Fruit fly (Drosophila melanogaster) whole organism, embryonic: ENCODE results near the gene lqf.

Experiments used
- Atf6 ChIP-seq: fragments of 200-800 bp; sonication (Bioruptor generic); IDR thresholded peaks from 2 replicates; pipeline ENCODE4 v1.3.6; 2022; ENCODE audit warnings: missing biosample characterization, missing genetic modification characterization
- B-H1 ChIP-seq: fragments of 200-800 bp; sonication (Bioruptor generic); IDR thresholded peaks from 3 replicates; pipeline ENCODE4 v1.3.6; 2022; ENCODE audit warnings: missing biosample characterization, missing genetic modification characterization
- BEAF-32 ChIP-seq: fragments of 200-800 bp; sonication (Bioruptor generic); optimal IDR thresholded peaks from 3 replicates; lab custom pipeline; 2017; ENCODE audit warnings: missing biosample characterization, missing genetic modification characterization, mild to moderate bottlenecking, moderate library complexity, missing genetic modification reagents
- Bgb ChIP-seq: fragments of 200-800 bp; sonication (Bioruptor generic); IDR thresholded peaks from 2 replicates; pipeline ENCODE4 v1.3.6; 2022; ENCODE audit warnings: missing biosample characterization, missing genetic modification characterization; ENCODE audit not compliant: partially characterized antibody
- Bteb2 ChIP-seq: fragments of 200-800 bp; sonication (Bioruptor generic); optimal IDR thresholded peaks from 2 replicates; lab custom pipeline; 2016; ENCODE audit warnings: missing biosample characterization, missing genetic modification characterization
- CG1024 ChIP-seq: fragments of 200-800 bp; sonication (Bioruptor generic); IDR thresholded peaks from 2 replicates; pipeline ENCODE4 v1.3.6; 2022; ENCODE audit warnings: missing biosample characterization, missing genetic modification characterization
- CG13287 ChIP-seq: fragments of 200-800 bp; sonication (Bioruptor generic); IDR thresholded peaks from 2 replicates; pipeline ENCODE4 v1.3.6; 2022; ENCODE audit warnings: missing biosample characterization, missing genetic modification characterization; ENCODE audit not compliant: partially characterized antibody
- CG14014 ChIP-seq: fragments of 200-800 bp; sonication (Bioruptor generic); IDR thresholded peaks from 2 replicates; pipeline ENCODE4 v1.3.6; 2022; ENCODE audit warnings: missing biosample characterization, missing genetic modification characterization
- CG1529 ChIP-seq: fragments of 200-800 bp; sonication (Bioruptor generic); optimal IDR thresholded peaks from 3 replicates; lab custom pipeline; 2018; ENCODE audit warnings: missing biosample characterization, missing genetic modification characterization
- CG1602 ChIP-seq: fragments of 200-800 bp; sonication (Bioruptor generic); optimal IDR thresholded peaks from 3 replicates; lab custom pipeline; 2016; ENCODE audit warnings: missing biosample characterization, missing genetic modification characterization
- CG16779 ChIP-seq: fragments of 200-800 bp; sonication (Bioruptor generic); IDR thresholded peaks from 2 replicates; pipeline ENCODE4 v1.3.6; 2022; ENCODE audit warnings: missing biosample characterization, missing genetic modification characterization
- CG2116 ChIP-seq: fragments of 200-800 bp; sonication (Bioruptor generic); optimal IDR thresholded peaks from 3 replicates; lab custom pipeline; 2018; ENCODE audit warnings: missing biosample characterization, mild to moderate bottlenecking, missing genetic modification characterization
- CG2120 ChIP-seq: fragments of 200-800 bp; sonication (Bioruptor generic); optimal IDR thresholded peaks from 3 replicates; lab custom pipeline; 2016; ENCODE audit warnings: missing biosample characterization, missing genetic modification characterization
- CG3163 ChIP-seq: fragments of 200-800 bp; sonication (Bioruptor generic); optimal IDR thresholded peaks from 3 replicates; lab custom pipeline; 2016; ENCODE audit warnings: missing biosample characterization, missing genetic modification characterization
- CG3995 ChIP-seq: fragments of 200-800 bp; sonication (Bioruptor generic); optimal IDR thresholded peaks from 3 replicates; lab custom pipeline; 2016; ENCODE audit warnings: missing biosample characterization, missing genetic modification characterization
- CG4282 ChIP-seq: fragments of 200-800 bp; sonication (Bioruptor generic); optimal IDR thresholded peaks from 2 replicates; lab custom pipeline; 2016; ENCODE audit warnings: missing biosample characterization, missing genetic modification characterization
- CG4328 ChIP-seq: fragments of 200-800 bp; sonication (Bioruptor generic); optimal IDR thresholded peaks from 3 replicates; lab custom pipeline; 2017; ENCODE audit warnings: missing biosample characterization, missing genetic modification reagents, missing genetic modification characterization
- CG4424 ChIP-seq: fragments of 200-800 bp; sonication (Bioruptor generic); optimal IDR thresholded peaks from 3 replicates; lab custom pipeline; 2016; ENCODE audit warnings: missing biosample characterization, missing genetic modification characterization
- CG4707 ChIP-seq: fragments of 200-800 bp; sonication (Bioruptor generic); optimal IDR thresholded peaks from 2 replicates; lab custom pipeline; 2018; ENCODE audit warnings: missing biosample characterization, mild to moderate bottlenecking, missing genetic modification characterization, moderate library complexity
- CG6791 ChIP-seq: fragments of 200-800 bp; sonication (Bioruptor generic); IDR thresholded peaks from 3 replicates; pipeline ENCODE4 v1.3.6; 2022; ENCODE audit warnings: missing biosample characterization, missing genetic modification characterization; ENCODE audit not compliant: partially characterized antibody
- CG7987 ChIP-seq: fragments of 200-800 bp; sonication (Bioruptor generic); optimal IDR thresholded peaks from 2 replicates; lab custom pipeline; 2018; ENCODE audit warnings: missing biosample characterization, mild to moderate bottlenecking, missing genetic modification characterization, moderate library complexity
- CG8944 ChIP-seq: fragments of 200-800 bp; sonication (Bioruptor generic); optimal IDR thresholded peaks from 3 replicates; lab custom pipeline; 2016; ENCODE audit warnings: missing biosample characterization, missing genetic modification characterization
- CoRest ChIP-seq: fragments of 200-800 bp; sonication (Bioruptor generic); optimal IDR thresholded peaks from 3 replicates; lab custom pipeline; 2018; ENCODE audit warnings: missing biosample characterization, mild to moderate bottlenecking, missing genetic modification characterization, moderate library complexity
- Dip2 ChIP-seq: fragments of 200-800 bp; sonication (Bioruptor generic); IDR thresholded peaks from 2 replicates; pipeline ENCODE4 v1.3.6; 2022; ENCODE audit warnings: missing biosample characterization, missing genetic modification characterization
- Doc2 ChIP-seq: fragments of 200-800 bp; sonication (Bioruptor generic); IDR thresholded peaks from 2 replicates; pipeline ENCODE4 v1.3.6; 2022; ENCODE audit warnings: missing biosample characterization, missing genetic modification characterization
- Hey ChIP-seq: fragments of 200-800 bp; sonication (Bioruptor generic); optimal IDR thresholded peaks from 3 replicates; lab custom pipeline; 2018; ENCODE audit warnings: missing biosample characterization, mild to moderate bottlenecking, missing genetic modification characterization
- Hr3 ChIP-seq: fragments of 200-800 bp; sonication (Bioruptor generic); optimal IDR thresholded peaks from 3 replicates; lab custom pipeline; 2016; ENCODE audit warnings: missing biosample characterization, missing genetic modification characterization
- Lim3 ChIP-seq: fragments of 200-800 bp; sonication (Bioruptor generic); IDR thresholded peaks from 2 replicates; pipeline ENCODE4 v1.3.6; 2022; ENCODE audit warnings: missing biosample characterization, missing genetic modification characterization
- Mes4 ChIP-seq: fragments of 200-800 bp; sonication (Bioruptor generic); optimal IDR thresholded peaks from 2 replicates; lab custom pipeline; 2016; ENCODE audit warnings: missing biosample characterization, missing genetic modification characterization
- Mrtf ChIP-seq: fragments of 200-800 bp; sonication (Bioruptor generic); IDR thresholded peaks from 3 replicates; pipeline ENCODE4 v1.3.6; 2022; ENCODE audit warnings: missing biosample characterization, missing genetic modification characterization
- Nf-YC ChIP-seq: fragments of 200-800 bp; optimal IDR thresholded peaks from 3 replicates; lab custom pipeline; 2019; ENCODE audit warnings: missing biosample characterization, mild to moderate bottlenecking, missing genetic modification characterization, moderate library complexity
- Oaz ChIP-seq: fragments of 200-800 bp; sonication (Bioruptor generic); IDR thresholded peaks from 2 replicates; pipeline ENCODE4 v1.3.6; 2022; ENCODE audit warnings: missing biosample characterization, missing genetic modification characterization
- Ssrp ChIP-seq: fragments of 200-800 bp; sonication (Bioruptor generic); optimal IDR thresholded peaks from 2 replicates; lab custom pipeline; 2018; ENCODE audit warnings: missing biosample characterization, mild to moderate bottlenecking, missing genetic modification characterization, moderate library complexity
- ab ChIP-seq: fragments of 200-800 bp; sonication (Bioruptor generic); optimal IDR thresholded peaks from 2 replicates; lab custom pipeline; 2016; ENCODE audit warnings: missing biosample characterization, missing genetic modification characterization
- bcd ChIP-seq: fragments of 200-800 bp; sonication (Bioruptor generic); optimal IDR thresholded peaks from 2 replicates; lab custom pipeline; 2017; ENCODE audit warnings: missing biosample characterization, mild to moderate bottlenecking, missing genetic modification characterization
- bigmax ChIP-seq: fragments of 200-800 bp; sonication (Bioruptor generic); optimal IDR thresholded peaks from 2 replicates; lab custom pipeline; 2018; ENCODE audit warnings: missing biosample characterization, mild to moderate bottlenecking, missing genetic modification characterization
- bowl ChIP-seq: fragments of 200-800 bp; sonication (Bioruptor generic); IDR thresholded peaks from 2 replicates; pipeline ENCODE4 v1.3.6; 2022; ENCODE audit warnings: missing biosample characterization, missing genetic modification characterization
- ci ChIP-seq: fragments of 200-800 bp; sonication (Bioruptor generic); IDR thresholded peaks from 3 replicates; pipeline ENCODE4 v1.3.6; 2022; ENCODE audit warnings: missing biosample characterization, missing genetic modification characterization
- gem ChIP-seq: fragments of 200-800 bp; sonication (Bioruptor generic); optimal IDR thresholded peaks from 2 replicates; lab custom pipeline; 2019; ENCODE audit warnings: missing biosample characterization, mild to moderate bottlenecking, missing genetic modification characterization, moderate library complexity
- maf-S ChIP-seq: fragments of 200-800 bp; sonication (Bioruptor generic); optimal IDR thresholded peaks from 2 replicates; lab custom pipeline; 2016; ENCODE audit warnings: missing biosample characterization, missing genetic modification characterization
- nau ChIP-seq: fragments of 200-800 bp; sonication (Bioruptor generic); optimal IDR thresholded peaks from 3 replicates; lab custom pipeline; 2017; ENCODE audit warnings: missing biosample characterization, mild to moderate bottlenecking, missing genetic modification characterization, missing genetic modification reagents
- nmo ChIP-seq: fragments of 200-800 bp; sonication (Bioruptor generic); optimal IDR thresholded peaks from 2 replicates; lab custom pipeline; 2018; ENCODE audit warnings: missing biosample characterization, mild to moderate bottlenecking, missing genetic modification characterization, moderate library complexity
- phol ChIP-seq: fragments of 200-800 bp; sonication (Bioruptor generic); optimal IDR thresholded peaks from 3 replicates; lab custom pipeline; 2018; ENCODE audit warnings: missing biosample characterization, mild to moderate bottlenecking, missing genetic modification characterization, moderate library complexity
- sd ChIP-seq: fragments of 200-800 bp; sonication (Bioruptor generic); optimal IDR thresholded peaks from 3 replicates; lab custom pipeline; 2018; ENCODE audit warnings: missing biosample characterization, mild to moderate bottlenecking, missing genetic modification characterization, moderate library complexity
- sisA ChIP-seq: fragments of 200-800 bp; sonication (Bioruptor generic); IDR thresholded peaks from 2 replicates; pipeline ENCODE4 v1.3.6; 2022; ENCODE audit warnings: missing biosample characterization, missing genetic modification characterization
- so ChIP-seq: fragments of 200-800 bp; sonication (Bioruptor generic); IDR thresholded peaks from 3 replicates; pipeline ENCODE4 v1.3.6; 2022; ENCODE audit warnings: missing biosample characterization, missing genetic modification characterization
- tin ChIP-seq: fragments of 200-800 bp; sonication (Bioruptor generic); optimal IDR thresholded peaks from 3 replicates; lab custom pipeline; 2016; ENCODE audit warnings: missing biosample characterization, missing genetic modification characterization
- wek ChIP-seq: fragments of 200-800 bp; sonication (Bioruptor generic); optimal IDR thresholded peaks from 3 replicates; lab custom pipeline; 2018; ENCODE audit warnings: missing biosample characterization, mild to moderate bottlenecking, missing genetic modification characterization, moderate library complexity
- zf30C ChIP-seq: fragments of 200-800 bp; sonication (Bioruptor generic); optimal IDR thresholded peaks from 3 replicates; lab custom pipeline; 2018; ENCODE audit warnings: missing biosample characterization, mild to moderate bottlenecking, missing genetic modification characterization

lqf gene

dm6 chr3L:7510414-7511384 lies 17.9 kb upstream of the lqf start, which contains the start of gene CG7546 (continued):
- TF ChIP-seq CG6791 (GFP tag; lab: Robert Waterston, UW): no peak
- TF ChIP-seq CG8944: no peak
- no peak for TF ChIP-seq CG4707 (GFP tag; lab: Kevin White, UChicago)
- no peak for TF ChIP-seq nau (GFP tag; lab: Kevin White, UChicago)
- TF ChIP-seq ci (GFP tag; lab: Robert Waterston, UW): 0 out of 3 replicates have a peak, but pooled peaks have one; percentile 21
- no peak for TF ChIP-seq CG7987 (GFP tag; lab: Kevin White, UChicago)
- peak; percentile 12 for TF ChIP-seq CG4424 (GFP tag; lab: Kevin White, UChicago)
- TF ChIP-seq phol: peak; percentile 91
- TF ChIP-seq sisA (GFP tag; lab: Robert Waterston, UW): 0 out of 2 replicates have a peak, but pooled peaks have one; percentile 39
- no peak for TF ChIP-seq CG16779 (GFP tag; lab: Robert Waterston, UW)
- TF ChIP-seq Oaz (GFP tag; lab: Robert Waterston, UW): no peak
- TF ChIP-seq Ssrp (tag; lab: Kevin White, UChicago): peak; percentile 38
- peak; percentile 96 for TF ChIP-seq CG2116
- TF ChIP-seq zf30C (GFP tag; lab: Kevin White, UChicago): peak; percentile 38
- no peak for TF ChIP-seq Mes4 (GFP tag; lab: Kevin White, UChicago)
- no peak for TF ChIP-seq Bgb (GFP tag; lab: Robert Waterston, UW)
- no peak for TF ChIP-seq CG3995 (GFP tag; lab: Kevin White, UChicago)
- no peak for TF ChIP-seq Doc2 (GFP tag; lab: Robert Waterston, UW)
- no peak for TF ChIP-seq wek (GFP tag; lab: Kevin White, UChicago)
- TF ChIP-seq ab: no peak
- peak; percentile 63 for TF ChIP-seq CG2120 (GFP tag; lab: Kevin White, UChicago)
- TF ChIP-seq sd (tag; lab: Kevin White, UChicago): peak; percentile 88
- TF ChIP-seq tin: peak; percentile 10
- TF ChIP-seq Mrtf (GFP tag; lab: Robert Waterston, UW): no peak
- no peak for TF ChIP-seq CG3163 (GFP tag; lab: Kevin White, UChicago)
- TF ChIP-seq Nf-YC (tag; lab: Kevin White, UChicago): peak; percentile 22
- TF ChIP-seq CG1024 (GFP tag; lab: Robert Waterston, UW): no peak
- TF ChIP-seq Hey (tag; lab: Kevin White, UChicago): no peak
- no peak for TF ChIP-seq bigmax (GFP tag; lab: Kevin White, UChicago)
- no peak for TF ChIP-seq Lim3 (GFP tag; lab: Robert Waterston, UW)
- no peak for TF ChIP-seq Atf6
- TF ChIP-seq so (GFP tag; lab: Robert Waterston, UW): no peak
- TF ChIP-seq gem (tag; lab: Kevin White, UChicago): no peak
- no peak for TF ChIP-seq Dip2 (GFP tag; lab: Robert Waterston, UW)
- TF ChIP-seq CG13287: peak; percentile 27; the same call in 1 of the 2 replicates
- peak; percentile 72 for TF ChIP-seq CoRest
- peak; percentile 31 for TF ChIP-seq bcd
- TF ChIP-seq nmo (GFP tag; lab: Kevin White, UChicago): peak; percentile 56
- TF ChIP-seq CG14014: no peak; the same call in 1 of the 2 replicates
- no peak for TF ChIP-seq CG1529 (GFP tag; lab: Kevin White, UChicago)
- TF ChIP-seq BEAF-32 (GFP tag; lab: Kevin White, UChicago): peak; percentile 36
- TF ChIP-seq CG1602 (GFP tag; lab: Kevin White, UChicago): peak; percentile 28
- peak; percentile 56 for TF ChIP-seq Hr3 (GFP tag; lab: Kevin White, UChicago)
- no peak for TF ChIP-seq CG4328 (GFP tag; lab: Kevin White, UChicago)
- no peak for TF ChIP-seq maf-S (GFP tag; lab: Kevin White, UChicago)
- TF ChIP-seq CG4282 (GFP tag; lab: Kevin White, UChicago): no peak
- TF ChIP-seq Bteb2 (GFP tag; lab: Kevin White, UChicago): no peak
- TF ChIP-seq bowl (GFP tag; lab: Robert Waterston, UW): no peak
- no peak for TF ChIP-seq B-H1
